Worm (Caenorhabditis elegans) whole organism, midembryonic: ENCODE measurements around the gene C28H8.5.

ENCODE experiments used
- T22C8.4 ChIP-seq: fragments of 200-800 bp; sonication (Bioruptor generic); IDR thresholded peaks from 2 replicates; pipeline ENCODE4 v1.3.6; 2022; ENCODE audit warnings: missing genetic modification characterization, missing compliant biosample characterization
- cog-1 ChIP-seq: sonication (generic microtip); optimal IDR thresholded peaks from 2 replicates; lab custom pipeline; 2016; ENCODE audit warnings: missing genetic modification characterization, missing compliant biosample characterization
- flt-1 ChIP-seq: fragments of 200-800 bp; sonication (Bioruptor generic); IDR thresholded peaks from 2 replicates; pipeline ENCODE4 v1.3.6; 2022; ENCODE audit warnings: missing genetic modification characterization, missing compliant biosample characterization
- klf-2 ChIP-seq: fragments of 200-800 bp; sonication (Bioruptor generic); conservative IDR thresholded peaks from 2 replicates; pipeline ENCODE4 v1.3.6; 2022; ENCODE audit warnings: missing genetic modification reagents, missing genetic modification characterization, missing compliant biosample characterization
- med-1 ChIP-seq: sonication (generic microtip); optimal IDR thresholded peaks from 2 replicates; lab custom pipeline; 2017; ENCODE audit warnings: missing genetic modification characterization, mild to moderate bottlenecking, missing compliant biosample characterization, antibody characterized with exemption, missing genetic modification reagents; ENCODE audit not compliant: insufficient read depth
- ref-1 ChIP-seq: fragments of 200-800 bp; sonication (Bioruptor generic); conservative IDR thresholded peaks from 2 replicates; pipeline ENCODE4 v1.3.6; 2022; ENCODE audit warnings: missing genetic modification reagents, missing genetic modification characterization, missing compliant biosample characterization
- tab-1 ChIP-seq: fragments of 200-800 bp; sonication (Bioruptor generic); IDR thresholded peaks from 2 replicates; pipeline ENCODE4 v1.3.6; 2022; ENCODE audit warnings: missing genetic modification characterization, missing compliant biosample characterization
- ztf-23 ChIP-seq: fragments of 200-800 bp; sonication (Bioruptor generic); IDR thresholded peaks from 2 replicates; pipeline ENCODE4 v1.3.6; 2022; ENCODE audit warnings: missing genetic modification reagents, missing genetic modification characterization, missing compliant biosample characterization
- ztf-29 ChIP-seq: fragments of 200-800 bp; sonication (Bioruptor generic); IDR thresholded peaks from 2 replicates; pipeline ENCODE4 v1.3.6; 2022; ENCODE audit warnings: missing genetic modification reagents, missing genetic modification characterization, missing compliant biosample characterization

DNA sequence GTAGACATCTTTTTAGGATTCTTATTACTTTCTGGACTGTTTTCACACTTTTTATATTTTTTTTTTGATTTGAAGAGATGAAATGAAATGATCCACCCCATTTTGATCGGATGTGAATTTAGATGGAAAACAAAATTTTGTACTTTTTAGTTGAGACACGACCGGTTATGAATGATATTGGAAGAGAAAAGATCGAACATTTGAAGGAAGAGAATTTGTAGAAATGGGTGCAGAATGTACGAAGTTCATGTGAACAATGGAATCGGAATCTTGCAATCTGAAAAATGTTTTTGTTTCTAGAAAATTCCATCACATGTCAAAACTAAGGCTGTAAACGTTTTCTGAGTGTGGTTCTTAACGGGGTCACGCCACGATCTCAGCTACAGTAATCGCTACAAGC is 1.3 kb upstream of the C28H8.5 start, which contains the start of gene F01F1.14:
- TF ChIP-seq klf-2 (no peak), flt-1 (no peak), med-1 (GFP tag; lab: Kevin White, UChicago) (no peak), ref-1 (no peak), ztf-23 (GFP tag; lab: Robert Waterston, UW) (no peak), cog-1 (tag; lab: Kevin White, UChicago) (no peak), ztf-29 (no peak), T22C8.4 (GFP tag; lab: Robert Waterston, UW) (no peak), tab-1 (GFP tag; lab: Robert Waterston, UW) (no peak)
